Fruit fly (Drosophila melanogaster): ENCODE results near the gene RnrL.

The RnrL gene

dm6 chr2L:10366525-10366924 is 38.8 kb upstream of the RnrL start, which contains the start of gene CG5056 (continued):
- TF ChIP-seq Nf-YB (GFP tag; optimal IDR thresholded peaks at IDR 0.05) (no peak), CG10959 (GFP tag; IDR thresholded peaks at IDR 0.05) (no peak), CG43689 (GFP tag; IDR thresholded peaks at IDR 0.05) (no peak), corto (GFP tag; optimal IDR thresholded peaks at IDR 0.05) (no peak), CG2875 (GFP tag; optimal IDR thresholded peaks at IDR 0.05) (no peak), Bteb2 (GFP tag; optimal IDR thresholded peaks at IDR 0.05) (no peak), CG2678 (tag; optimal IDR thresholded peaks at IDR 0.05) (no peak), D (optimal IDR thresholded peaks at IDR 0.05) (no peak), D (GFP tag; optimal IDR thresholded peaks at IDR 0.05) (peak; percentile 22), klu (GFP tag; IDR thresholded peaks at IDR 0.05) (no peak), vnd (GFP tag; IDR thresholded peaks at IDR 0.05; ENCODE audit: partially characterized antibody) (no peak), gcm (GFP tag; optimal IDR thresholded peaks at IDR 0.05) (no peak), CG5953 (GFP tag; IDR thresholded peaks at IDR 0.05) (no peak), Doc3 (GFP tag; IDR thresholded peaks at IDR 0.05; ENCODE audit: partially characterized antibody) (no peak), Dfd (GFP tag; optimal IDR thresholded peaks at IDR 0.05) (no peak), CG13624 (GFP tag; optimal IDR thresholded peaks at IDR 0.05) (no peak), D19A (tag; optimal IDR thresholded peaks at IDR 0.05) (no peak), CG10654 (GFP tag; optimal IDR thresholded peaks at IDR 0.05) (no peak), chinmo (GFP tag; IDR thresholded peaks at IDR 0.05; ENCODE audit: partially characterized antibody) (no peak), CG3995 (GFP tag; optimal IDR thresholded peaks at IDR 0.05) (peak; percentile 7), CG12104 (GFP tag; optimal IDR thresholded peaks at IDR 0.05) (no peak), Ets97D (GFP tag; optimal IDR thresholded peaks at IDR 0.05) (peak; percentile 40), Neu2 (GFP tag; optimal IDR thresholded peaks at IDR 0.05; ENCODE audit: borderline replicate concordance) (no peak), so (GFP tag; IDR thresholded peaks at IDR 0.05) (no peak), CG4328 (GFP tag; optimal IDR thresholded peaks at IDR 0.05) (no peak), CoRest (tag; optimal IDR thresholded peaks at IDR 0.05) (no peak), Deaf1 (tag; optimal IDR thresholded peaks at IDR 0.05) (no peak), unc-4 (GFP tag; IDR thresholded peaks at IDR 0.05; ENCODE audit: partially characterized antibody) (no peak), pnt (GFP tag; optimal IDR thresholded peaks at IDR 0.05) (no peak), pho (GFP tag; optimal IDR thresholded peaks at IDR 0.05) (no peak), mld (GFP tag; IDR thresholded peaks at IDR 0.05; ENCODE audit: partially characterized antibody) (no peak), BEAF-32 (GFP tag; optimal IDR thresholded peaks at IDR 0.05) (peak; percentile 44), Antp (GFP tag; optimal IDR thresholded peaks at IDR 0.05) (no peak), bab2 (GFP tag; optimal IDR thresholded peaks at IDR 0.05) (no peak), Atf6 (GFP tag; IDR thresholded peaks at IDR 0.05) (no peak), hth (optimal IDR thresholded peaks at IDR 0.05) (no peak), HmgZ (tag; optimal IDR thresholded peaks at IDR 0.05) (peak; percentile 62), ham (GFP tag; IDR thresholded peaks at IDR 0.05) (no peak), ara (GFP tag; IDR thresholded peaks at IDR 0.05) (no peak), CG14710 (tag; optimal IDR thresholded peaks at IDR 0.05) (peak; percentile 65), stwl (tag; optimal IDR thresholded peaks at IDR 0.05) (peak; percentile 59), Xrp1 (GFP tag; IDR thresholded peaks at IDR 0.05) (peak; percentile 17; the same call in 1 of the 2 replicates), C15 (GFP tag; IDR thresholded peaks at IDR 0.05) (no peak), CG14050 (GFP tag; IDR thresholded peaks at IDR 0.05) (no peak), CG8359 (GFP tag; optimal IDR thresholded peaks at IDR 0.05; ENCODE audit: borderline replicate concordance) (no peak), CG7963 (GFP tag; IDR thresholded peaks at IDR 0.05; ENCODE audit: partially characterized antibody) (no peak), lab (GFP tag; optimal IDR thresholded peaks at IDR 0.05) (no peak), Xbp1 (GFP tag; optimal IDR thresholded peaks at IDR 0.05) (peak; percentile 28), CG32767 (GFP tag; IDR thresholded peaks at IDR 0.05) (peak; percentile 75), CG4707 (GFP tag; optimal IDR thresholded peaks at IDR 0.05) (no peak), CG1603 (tag; optimal IDR thresholded peaks at IDR 0.05) (peak; percentile 100), CG34422 (GFP tag; IDR thresholded peaks at IDR 0.05) (no peak)

Measured in whole organism, embryonic.